Fruit fly (Drosophila melanogaster): Measurements from ENCODE around the gene RpS15Aa.

Gene RpS15Aa

DNA sequence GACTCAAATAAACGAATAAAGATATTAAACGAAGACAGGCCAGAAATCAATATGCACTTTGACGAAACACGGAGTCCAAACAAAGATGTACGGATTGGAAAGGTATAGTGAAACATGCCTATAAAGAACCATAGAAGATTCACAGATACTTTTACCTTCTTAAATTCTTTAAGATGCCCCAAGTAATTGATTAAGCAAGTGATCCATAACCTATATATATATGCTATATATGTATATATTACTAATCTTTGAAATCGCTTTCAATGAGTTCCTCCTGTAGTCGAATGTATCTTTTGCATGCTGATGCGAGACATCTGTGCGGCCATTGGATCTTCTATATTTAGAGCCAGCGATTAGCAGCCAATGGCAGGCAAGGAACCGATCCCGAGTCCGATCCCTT is 30.6 kb upstream of the RpS15Aa start, which contains the start of gene dmrt11E (continued):
- TF ChIP-seq CG10669 (GFP tag; optimal IDR thresholded peaks at IDR 0.05) (peak; percentile 49), Eip78C (GFP tag) (peak; percentile 70), CG32006 (GFP tag; optimal IDR thresholded peaks at IDR 0.05) (peak; percentile 21), Blimp-1 (GFP tag; optimal IDR thresholded peaks at IDR 0.05) (no peak), CG31627 (GFP tag; optimal IDR thresholded peaks at IDR 0.05) (no peak), acj6 (GFP tag; optimal IDR thresholded peaks at IDR 0.05) (peak; percentile 27), topi (GFP tag; optimal IDR thresholded peaks at IDR 0.05) (no peak)

DNA sequence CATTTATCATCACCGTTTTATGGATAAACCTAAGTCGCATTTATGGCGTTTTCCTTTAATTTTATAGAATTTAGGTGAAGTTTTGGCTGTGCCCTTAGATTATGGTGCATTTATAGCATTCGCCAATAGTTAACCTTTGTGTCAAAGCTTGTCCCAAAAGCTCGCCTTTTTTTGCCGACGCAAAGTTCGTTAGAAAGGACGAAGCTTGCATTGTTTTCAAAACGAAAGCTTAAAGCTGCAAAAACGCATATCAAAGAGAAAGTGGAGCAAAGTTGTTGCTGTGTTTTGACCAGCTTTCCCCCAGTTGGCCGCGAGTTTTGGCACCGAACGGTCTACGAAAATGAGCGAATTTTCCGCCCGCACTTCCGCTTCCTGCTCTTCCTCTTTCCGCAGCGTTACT is 21.4 kb upstream of the RpS15Aa start, which contains the start of gene Syt12:
TSS of gene Syt12 (plus strand) at position 301 of the 400 bp plus-strand sequence.
- TF ChIP-seq Eip78C (GFP tag) (peak; percentile 45), ss (GFP tag; optimal IDR thresholded peaks at IDR 0.05) (no peak)

DNA sequence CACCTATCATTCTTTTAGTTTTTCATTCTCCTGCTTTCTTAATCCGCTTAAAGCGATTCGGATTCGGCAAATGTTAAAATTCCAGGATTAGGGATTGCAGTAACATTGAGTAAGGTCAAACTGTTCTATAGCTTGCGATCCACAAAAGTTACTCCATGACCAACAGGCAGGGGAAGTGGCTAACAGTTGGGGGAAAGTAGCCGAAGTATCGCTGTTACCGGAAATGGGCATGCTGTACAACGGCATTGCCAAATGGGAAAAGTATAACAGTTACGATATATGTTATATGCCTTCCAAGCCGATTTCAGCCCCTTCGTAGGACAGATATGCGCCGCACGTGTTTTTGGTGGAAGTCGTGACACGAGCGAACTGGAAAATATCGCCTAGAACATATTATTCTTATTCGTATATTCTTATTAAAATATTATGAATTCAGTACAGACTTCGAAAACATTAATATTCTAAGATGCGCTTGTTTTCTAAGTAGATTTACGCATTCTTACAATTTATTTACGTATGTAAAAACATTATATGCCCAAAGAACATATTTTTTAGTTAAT is 20.8 kb upstream of the RpS15Aa start:
- TF ChIP-seq Eip78C (GFP tag) (peak; percentile 37), CG15336 (GFP tag; IDR thresholded peaks at IDR 0.05) (no peak)

DNA sequence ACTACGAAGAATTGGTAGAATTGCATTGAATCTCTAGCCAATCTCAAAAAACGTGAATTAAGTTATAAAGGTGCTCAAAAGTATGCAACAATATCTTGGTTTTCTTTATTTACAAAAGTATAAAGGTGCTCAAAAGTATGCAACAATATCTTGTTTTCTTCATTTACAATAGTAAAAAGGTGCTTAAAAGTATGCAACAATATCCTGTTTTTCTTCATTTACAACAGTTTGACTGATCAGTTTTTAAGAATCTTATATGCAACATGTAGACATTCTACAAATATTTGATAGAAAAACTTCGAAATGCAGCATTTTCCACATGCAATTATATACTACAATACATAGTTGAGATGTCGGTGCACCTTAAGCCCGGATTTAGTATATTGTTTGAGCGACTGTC is 9.5 kb upstream of the RpS15Aa start:
- TF ChIP-seq CG16779 (tag; optimal IDR thresholded peaks at IDR 0.05) (no peak), CG15336 (GFP tag; IDR thresholded peaks at IDR 0.05) (no peak), topi (GFP tag; optimal IDR thresholded peaks at IDR 0.05) (no peak), Hr38 (GFP tag; optimal IDR thresholded peaks at IDR 0.05) (no peak), Gug (GFP tag; IDR thresholded peaks at IDR 0.05) (no peak), Ets96B (tag; optimal IDR thresholded peaks at IDR 0.05) (no peak), CG6276 (GFP tag; optimal IDR thresholded peaks at IDR 0.05) (no peak), esn (GFP tag; optimal IDR thresholded peaks at IDR 0.05) (no peak), Sox14 (GFP tag; optimal IDR thresholded peaks at IDR 0.05) (no peak), CG31627 (GFP tag; optimal IDR thresholded peaks at IDR 0.05) (no peak), salr (GFP tag; optimal IDR thresholded peaks at IDR 0.05) (no peak), Sox15 (GFP tag; optimal IDR thresholded peaks at IDR 0.05) (no peak), CG11294 (GFP tag; IDR thresholded peaks at IDR 0.05) (no peak), svp (GFP tag) (no peak), Ets21C (GFP tag; optimal IDR thresholded peaks at IDR 0.05) (no peak)

DNA sequence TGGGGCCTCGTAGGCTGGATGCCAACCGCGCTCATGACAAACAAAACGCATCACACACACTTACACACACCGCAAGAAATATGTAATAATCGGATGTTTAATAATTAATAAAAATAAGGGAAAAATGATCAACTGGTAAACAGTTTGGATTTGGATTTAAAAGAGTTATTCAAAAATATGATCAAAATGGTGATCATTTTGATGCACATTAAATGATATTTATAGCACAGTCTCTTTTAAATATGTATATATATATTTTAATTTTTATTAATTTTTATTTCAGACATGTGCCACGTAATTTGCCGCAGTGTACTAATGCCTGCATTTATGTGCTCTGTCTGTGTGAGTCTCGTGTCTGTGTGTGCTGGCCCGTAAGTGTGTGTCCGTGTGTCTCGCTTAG is 7.8 kb upstream of the RpS15Aa start:
- no peak for TF ChIP-seq CG3919 (GFP tag; optimal IDR thresholded peaks at IDR 0.05)
- peak; percentile 13 for TF ChIP-seq CG8632 (GFP tag; optimal IDR thresholded peaks at IDR 0.05)
- no peak for TF ChIP-seq CG6163 (GFP tag; IDR thresholded peaks at IDR 0.05)
- TF ChIP-seq CG9139 (GFP tag; optimal IDR thresholded peaks at IDR 0.05): peak; percentile 15
- peak; percentile 61 for TF ChIP-seq Eip78C (GFP tag)
- peak; percentile 45 to 65 for TF ChIP-seq ss (GFP tag; optimal IDR thresholded peaks at IDR 0.05)
- TF ChIP-seq Met (GFP tag; optimal IDR thresholded peaks at IDR 0.05): no peak
- no peak for TF ChIP-seq Hr4 (GFP tag; optimal IDR thresholded peaks at IDR 0.05)
- TF ChIP-seq Hr38 (GFP tag; optimal IDR thresholded peaks at IDR 0.05): no peak
- no peak for TF ChIP-seq Ets21C (GFP tag; optimal IDR thresholded peaks at IDR 0.05)
- TF ChIP-seq eg (GFP tag; IDR thresholded peaks at IDR 0.05): peak; percentile 21; the same call in 1 of the 3 replicates
- peak; percentile 36; the same call in 1 of the 2 replicates for TF ChIP-seq CG15336 (GFP tag; IDR thresholded peaks at IDR 0.05)
- no peak for TF ChIP-seq salr (GFP tag; optimal IDR thresholded peaks at IDR 0.05)
- peak; percentile 27 for TF ChIP-seq achi (GFP tag; optimal IDR thresholded peaks at IDR 0.05)
- TF ChIP-seq Eip93F (GFP tag; optimal IDR thresholded peaks at IDR 0.05): no peak
- TF ChIP-seq OdsH (GFP tag; optimal IDR thresholded peaks at IDR 0.05): peak; percentile 28
- no peak for TF ChIP-seq topi (GFP tag; optimal IDR thresholded peaks at IDR 0.05)
- peak; percentile 11 for TF ChIP-seq CG16779 (tag; optimal IDR thresholded peaks at IDR 0.05)
- TF ChIP-seq CG6276 (GFP tag; optimal IDR thresholded peaks at IDR 0.05): peak; percentile 41
- TF ChIP-seq fkh (GFP tag; optimal IDR thresholded peaks at IDR 0.05): no peak
- TF ChIP-seq CG32006 (GFP tag; optimal IDR thresholded peaks at IDR 0.05): peak; percentile 60
- TF ChIP-seq fd85E (GFP tag; optimal IDR thresholded peaks at IDR 0.05): no peak
- no peak for TF ChIP-seq svp (GFP tag)
- no peak for TF ChIP-seq cyc (GFP tag; optimal IDR thresholded peaks at IDR 0.05)
- peak; percentile 28 for TF ChIP-seq CG10631 (GFP tag; optimal IDR thresholded peaks at IDR 0.05)
- TF ChIP-seq pdm3 (GFP tag; optimal IDR thresholded peaks at IDR 0.05): no peak
- TF ChIP-seq CG8319 (GFP tag; optimal IDR thresholded peaks at IDR 0.05): no peak
- TF ChIP-seq CG8119 (GFP tag; IDR thresholded peaks at IDR 0.05): peak; percentile 47; the same call in 1 of the 3 replicates
- peak; percentile 37 for TF ChIP-seq acj6 (GFP tag; optimal IDR thresholded peaks at IDR 0.05)
- peak; percentile 27 for TF ChIP-seq CG4318 (GFP tag; optimal IDR thresholded peaks at IDR 0.05)
- peak; percentile 20 for TF ChIP-seq CG10669 (GFP tag; optimal IDR thresholded peaks at IDR 0.05)
- TF ChIP-seq Ets96B (tag; optimal IDR thresholded peaks at IDR 0.05): peak; percentile 58
- TF ChIP-seq Hr39 (GFP tag; optimal IDR thresholded peaks at IDR 0.05): no peak
- TF ChIP-seq lz (GFP tag; optimal IDR thresholded peaks at IDR 0.05): no peak
